Fruit fly (Drosophila melanogaster) whole organism, embryonic: Measurements from ENCODE around the gene Suv3.

Source experiments
- Ada2b ChIP-seq: fragments of 200-800 bp; sonication (Bioruptor generic); IDR thresholded peaks from 2 replicates; pipeline ENCODE4 v1.3.6; 2022; ENCODE audit warnings: missing biosample characterization, missing genetic modification characterization
- Asciz ChIP-seq: fragments of 200-800 bp; sonication (Bioruptor generic); optimal IDR thresholded peaks from 2 replicates; lab custom pipeline; 2017; ENCODE audit warnings: missing biosample characterization, mild to moderate bottlenecking, missing genetic modification characterization, missing genetic modification reagents
- C15 ChIP-seq: fragments of 200-800 bp; sonication (Bioruptor generic); IDR thresholded peaks from 3 replicates; pipeline ENCODE4 v1.3.6; 2022; ENCODE audit warnings: missing biosample characterization, missing genetic modification characterization
- CG11247 ChIP-seq: fragments of 200-800 bp; sonication (Bioruptor generic); IDR thresholded peaks from 2 replicates; pipeline ENCODE4 v1.3.6; 2022; ENCODE audit warnings: missing biosample characterization, missing genetic modification characterization
- CG1233 ChIP-seq: fragments of 200-800 bp; sonication (Bioruptor generic); optimal IDR thresholded peaks from 4 replicates; lab custom pipeline; 2018; ENCODE audit warnings: missing biosample characterization, mild to moderate bottlenecking, missing genetic modification characterization
- CG13424 ChIP-seq: fragments of 200-800 bp; sonication (Bioruptor generic); optimal IDR thresholded peaks from 2 replicates; lab custom pipeline; 2019; ENCODE audit warnings: missing biosample characterization, mild to moderate bottlenecking, missing genetic modification characterization, moderate library complexity
- CG14050 ChIP-seq: fragments of 200-800 bp; sonication (Bioruptor generic); IDR thresholded peaks from 3 replicates; pipeline ENCODE4 v1.3.6; 2022; ENCODE audit warnings: missing biosample characterization, missing genetic modification characterization
- CG16813 ChIP-seq: fragments of 200-800 bp; sonication (Bioruptor generic); IDR thresholded peaks from 3 replicates; pipeline ENCODE4 v1.3.6; 2022; ENCODE audit warnings: missing biosample characterization, missing genetic modification characterization; ENCODE audit not compliant: partially characterized antibody
- CG17802 ChIP-seq: fragments of 200-800 bp; sonication (Bioruptor generic); optimal IDR thresholded peaks from 2 replicates; lab custom pipeline; 2018; ENCODE audit warnings: missing biosample characterization, mild to moderate bottlenecking, missing genetic modification characterization, moderate library complexity
- CG18011 ChIP-seq: fragments of 200-800 bp; sonication (Bioruptor generic); optimal IDR thresholded peaks from 2 replicates; lab custom pipeline; 2017; ENCODE audit warnings: missing biosample characterization, missing genetic modification characterization, mild to moderate bottlenecking, moderate library complexity, missing genotype
- CG30431 ChIP-seq: fragments of 200-800 bp; sonication (Bioruptor generic); optimal IDR thresholded peaks from 2 replicates; lab custom pipeline; 2017; ENCODE audit warnings: missing biosample characterization, missing genetic modification characterization
- CG3726 ChIP-seq: fragments of 200-800 bp; sonication (Bioruptor generic); IDR thresholded peaks from 3 replicates; pipeline ENCODE4, ENCODE4 v1.3.6; 2022; ENCODE audit warnings: missing biosample characterization, missing genetic modification characterization
- CG4282 ChIP-seq: fragments of 200-800 bp; sonication (Bioruptor generic); optimal IDR thresholded peaks from 2 replicates; lab custom pipeline; 2016; ENCODE audit warnings: missing biosample characterization, missing genetic modification characterization
- CG4707 ChIP-seq: fragments of 200-800 bp; sonication (Bioruptor generic); optimal IDR thresholded peaks from 2 replicates; lab custom pipeline; 2018; ENCODE audit warnings: missing biosample characterization, mild to moderate bottlenecking, missing genetic modification characterization, moderate library complexity
- CG4730 ChIP-seq: fragments of 200-800 bp; sonication (Bioruptor generic); IDR thresholded peaks from 2 replicates; pipeline ENCODE4 v1.3.6; 2022; ENCODE audit warnings: missing biosample characterization, missing genetic modification characterization
- CG4820 ChIP-seq: fragments of 200-800 bp; sonication (Bioruptor generic); optimal IDR thresholded peaks from 3 replicates; lab custom pipeline; 2016; ENCODE audit warnings: missing biosample characterization, missing genetic modification characterization
- CG5245 ChIP-seq: fragments of 200-800 bp; sonication (Bioruptor generic); optimal IDR thresholded peaks from 3 replicates; lab custom pipeline; 2016; ENCODE audit warnings: missing biosample characterization, missing genetic modification characterization
- CG6689 ChIP-seq: fragments of 200-800 bp; sonication (Bioruptor generic); IDR thresholded peaks from 2 replicates; pipeline ENCODE4 v1.3.6; 2022; ENCODE audit warnings: missing biosample characterization, missing genetic modification characterization
- CG8924 ChIP-seq: fragments of 200-800 bp; optimal IDR thresholded peaks from 3 replicates; lab custom pipeline; 2019; ENCODE audit warnings: missing biosample characterization, mild to moderate bottlenecking, missing genetic modification characterization, moderate library complexity
- CG9817 ChIP-seq: fragments of 200-800 bp; sonication (Bioruptor generic); optimal IDR thresholded peaks from 2 replicates; lab custom pipeline; 2018; ENCODE audit warnings: missing biosample characterization, mild to moderate bottlenecking, missing genetic modification characterization, moderate library complexity
- Dip2 ChIP-seq: fragments of 200-800 bp; sonication (Bioruptor generic); IDR thresholded peaks from 2 replicates; pipeline ENCODE4 v1.3.6; 2022; ENCODE audit warnings: missing biosample characterization, missing genetic modification characterization
- Dp ChIP-seq: fragments of 200-800 bp; sonication (Bioruptor generic); optimal IDR thresholded peaks from 2 replicates; lab custom pipeline; 2018; ENCODE audit warnings: missing biosample characterization, mild to moderate bottlenecking, missing genetic modification characterization, moderate library complexity
- Ets97D ChIP-seq: fragments of 200-800 bp; sonication (Bioruptor generic); optimal IDR thresholded peaks from 3 replicates; lab custom pipeline; 2016; ENCODE audit warnings: missing biosample characterization, missing genetic modification characterization
- MBD-R2 ChIP-seq: fragments of 200-800 bp; sonication (Bioruptor generic); IDR thresholded peaks from 2 replicates; pipeline ENCODE4 v1.3.6; 2022; ENCODE audit warnings: missing biosample characterization, missing genetic modification characterization
- Mrtf ChIP-seq: fragments of 200-800 bp; sonication (Bioruptor generic); IDR thresholded peaks from 3 replicates; pipeline ENCODE4 v1.3.6; 2022; ENCODE audit warnings: missing biosample characterization, missing genetic modification characterization
- Neu2 ChIP-seq: fragments of 200-800 bp; sonication (Bioruptor generic); optimal IDR thresholded peaks from 3 replicates; lab custom pipeline; 2016; ENCODE audit warnings: missing biosample characterization, missing genetic modification characterization, borderline replicate concordance
- Ptx1 ChIP-seq: fragments of 200-800 bp; sonication (Bioruptor generic); IDR thresholded peaks from 2 replicates; pipeline ENCODE4 v1.3.6; 2022; ENCODE audit warnings: missing biosample characterization, missing genetic modification characterization
- Six4 ChIP-seq: fragments of 200-800 bp; sonication (Bioruptor generic); optimal IDR thresholded peaks from 2 replicates; lab custom pipeline; 2016; ENCODE audit warnings: missing biosample characterization, missing genetic modification characterization
- Sry-β ChIP-seq: fragments of 200-800 bp; sonication (Bioruptor generic); optimal IDR thresholded peaks from 2 replicates; lab custom pipeline; 2018; ENCODE audit warnings: missing biosample characterization, mild to moderate bottlenecking, missing genetic modification characterization, moderate library complexity
- Xbp1 ChIP-seq: fragments of 200-800 bp; sonication (Bioruptor generic); optimal IDR thresholded peaks from 3 replicates; lab custom pipeline; 2016; ENCODE audit warnings: missing biosample characterization, mild to moderate bottlenecking, missing genetic modification characterization
- amos ChIP-seq: fragments of 200-800 bp; sonication (Bioruptor generic); IDR thresholded peaks from 2 replicates; pipeline ENCODE4 v1.3.6; 2022; ENCODE audit warnings: missing biosample characterization, missing genetic modification characterization; ENCODE audit not compliant: partially characterized antibody
- ase ChIP-seq: fragments of 200-800 bp; sonication (Bioruptor generic); IDR thresholded peaks from 3 replicates; pipeline ENCODE4 v1.3.6; 2022; ENCODE audit warnings: missing biosample characterization, missing genetic modification characterization
- bab2 ChIP-seq: fragments of 200-800 bp; sonication (Bioruptor generic); optimal IDR thresholded peaks from 2 replicates; lab custom pipeline; 2016; ENCODE audit warnings: missing biosample characterization, missing genetic modification characterization
- cas ChIP-seq: fragments of 200-800 bp; sonication (Bioruptor generic); IDR thresholded peaks from 2 replicates; pipeline ENCODE4 v1.3.6; 2022; ENCODE audit warnings: missing biosample characterization, missing genetic modification characterization
- crc ChIP-seq: fragments of 200-800 bp; sonication (Bioruptor generic); optimal IDR thresholded peaks from 2 replicates; lab custom pipeline; 2016; ENCODE audit warnings: missing biosample characterization, missing genetic modification characterization
- disco-r ChIP-seq: fragments of 200-800 bp; sonication (Bioruptor generic); optimal IDR thresholded peaks from 2 replicates; lab custom pipeline; 2016; ENCODE audit warnings: missing biosample characterization, missing genetic modification characterization
- dmrt99B ChIP-seq: fragments of 200-800 bp; sonication (Bioruptor generic); optimal IDR thresholded peaks from 2 replicates; lab custom pipeline; 2018; ENCODE audit warnings: missing biosample characterization, mild to moderate bottlenecking, missing genetic modification characterization, moderate library complexity
- eyg ChIP-seq: fragments of 200-800 bp; sonication (Bioruptor generic); optimal IDR thresholded peaks from 3 replicates; lab custom pipeline; 2016; ENCODE audit warnings: missing biosample characterization, missing genetic modification characterization
- fd96Cb ChIP-seq: fragments of 200-800 bp; sonication (Bioruptor generic); optimal IDR thresholded peaks from 2 replicates; lab custom pipeline; 2018; ENCODE audit warnings: missing biosample characterization, mild to moderate bottlenecking, missing genetic modification characterization, moderate library complexity
- gcm2 ChIP-seq: fragments of 200-800 bp; sonication (Bioruptor generic); optimal IDR thresholded peaks from 2 replicates; lab custom pipeline; 2016; ENCODE audit warnings: missing biosample characterization, missing genetic modification characterization
- hth ChIP-seq: fragments of >200 bp; optimal IDR thresholded peaks from 2 replicates; lab custom pipeline; 2017; ENCODE audit warnings: inconsistent platforms
- klu ChIP-seq: fragments of 200-800 bp; sonication (Bioruptor generic); IDR thresholded peaks from 2 replicates; pipeline ENCODE4 v1.3.6; 2022; ENCODE audit warnings: missing biosample characterization, missing genetic modification characterization
- lilli ChIP-seq: fragments of 200-800 bp; sonication (Bioruptor generic); optimal IDR thresholded peaks from 3 replicates; lab custom pipeline; 2016; ENCODE audit warnings: missing biosample characterization, missing genetic modification characterization
- lola ChIP-seq, 3 experiments: fragments of >200 bp in 2 of 3; fragments of 200-800 bp in 1 of 3; sonication (Bioruptor generic) in 1 of 3; optimal IDR thresholded peaks; 2 replicates each; lab custom pipeline; 2017 to 2019; ENCODE audit warnings: missing biosample characterization in 3 of 3, missing genetic modification characterization in 3 of 3, mild to moderate bottlenecking in 1 of 3, moderate library complexity in 1 of 3
- pan ChIP-seq, 4 experiments: fragments of >200 bp in 3 of 4; fragments of 200-800 bp in 1 of 4; sonication (Bioruptor generic) in 1 of 4; optimal IDR thresholded peaks in 3 of 4; IDR thresholded peaks in 1 of 4; 2 replicates each; pipeline versions ENCODE4 v1.3.6 to Lab custom; 2017 to 2022; ENCODE audit warnings: missing biosample characterization in 2 of 4, missing genetic modification characterization in 2 of 4, mixed read lengths in 1 of 4
- peb ChIP-seq: fragments of 200-800 bp; sonication (Bioruptor generic); IDR thresholded peaks from 2 replicates; pipeline ENCODE4 v1.3.6; 2022; ENCODE audit warnings: missing biosample characterization, missing genetic modification characterization
- rib ChIP-seq: fragments of 200-800 bp; sonication (Bioruptor generic); IDR thresholded peaks from 2 replicates; pipeline ENCODE4 v1.3.6; 2022; ENCODE audit warnings: missing biosample characterization, missing genetic modification characterization
- sima ChIP-seq: fragments of 200-800 bp; sonication (Bioruptor generic); optimal IDR thresholded peaks from 2 replicates; lab custom pipeline; 2016; ENCODE audit warnings: missing biosample characterization, missing genetic modification characterization
- tio ChIP-seq: fragments of 200-800 bp; sonication (Bioruptor generic); optimal IDR thresholded peaks from 2 replicates; lab custom pipeline; 2017; ENCODE audit warnings: missing biosample characterization, missing genetic modification characterization, inconsistent platforms
- tna ChIP-seq: fragments of 200-800 bp; sonication (Bioruptor generic); IDR thresholded peaks from 2 replicates; pipeline ENCODE4 v1.3.6; 2022; ENCODE audit warnings: missing biosample characterization, missing genetic modification characterization; ENCODE audit not compliant: partially characterized antibody
- tx ChIP-seq: fragments of 200-800 bp; sonication (Bioruptor generic); optimal IDR thresholded peaks from 2 replicates; lab custom pipeline; 2016; ENCODE audit warnings: missing biosample characterization, missing genetic modification characterization
- z ChIP-seq: fragments of 200-800 bp; sonication (Bioruptor generic); IDR thresholded peaks from 3 replicates; pipeline ENCODE4 v1.3.6; 2022; ENCODE audit warnings: missing biosample characterization, missing genetic modification characterization

The Suv3 gene

dm6 chr3R:4337580-4337979, 26.2 kb downstream of the Suv3 start, which contains the start of the genes Skp2 and CG1103 (continued):
- TF ChIP-seq tna (GFP tag; lab: Robert Waterston, UW), result no peak
- TF ChIP-seq sima (GFP tag; lab: Kevin White, UChicago), result no peak
- no peak for TF ChIP-seq ase
- TF ChIP-seq Dip2 (GFP tag; lab: Robert Waterston, UW), result no peak
- TF ChIP-seq klu (GFP tag; lab: Robert Waterston, UW), result no peak
- no peak for TF ChIP-seq CG14050 (GFP tag; lab: Robert Waterston, UW)
- no peak for TF ChIP-seq z
- no peak for TF ChIP-seq CG17802 (tag; lab: Kevin White, UChicago)
- no peak for TF ChIP-seq disco-r
- peak; percentile 86 for TF ChIP-seq Dp
- no peak for TF ChIP-seq Neu2 (GFP tag; lab: Kevin White, UChicago)
- TF ChIP-seq CG11247 (GFP tag; lab: Robert Waterston, UW), result no peak
- TF ChIP-seq lola (GFP tag; optimal IDR thresholded peaks at IDR 0.05; lab: Kevin White, UChicago), result no peak
- TF ChIP-seq CG30431, result no peak
- TF ChIP-seq gcm2 (GFP tag; lab: Kevin White, UChicago), result no peak
- no peak for TF ChIP-seq hth
- TF ChIP-seq CG4820, result no peak
- no peak for TF ChIP-seq Sry-β (GFP tag; lab: Kevin White, UChicago)
- no peak for TF ChIP-seq CG4282
- TF ChIP-seq pan (optimal IDR thresholded peaks at IDR 0.05; lab: Kevin White, UChicago), result no peak
- TF ChIP-seq pan (GFP tag; optimal IDR thresholded peaks at IDR 0.05 in 1 of 2, IDR thresholded peaks at IDR 0.05 in 1 of 2), result no peak
- TF ChIP-seq lilli (GFP tag; lab: Kevin White, UChicago), result no peak
- no peak for TF ChIP-seq Ada2b (GFP tag; lab: Robert Waterston, UW)
- TF ChIP-seq CG16813 (GFP tag; lab: Robert Waterston, UW), result peak; percentile 44; the same call in 1 of the 3 replicates
- TF ChIP-seq amos (GFP tag; lab: Robert Waterston, UW), result peak; percentile 47
- no peak for TF ChIP-seq fd96Cb (tag; lab: Kevin White, UChicago)
- no peak for TF ChIP-seq Ptx1 (GFP tag; lab: Robert Waterston, UW)
- TF ChIP-seq CG5245 (GFP tag; lab: Kevin White, UChicago), result no peak
- TF ChIP-seq tx (GFP tag; lab: Kevin White, UChicago), result no peak
- TF ChIP-seq CG9817, result no peak
- TF ChIP-seq CG6689 (GFP tag; lab: Robert Waterston, UW), result no peak
- peak; percentile 11 for TF ChIP-seq CG1233 (GFP tag; lab: Kevin White, UChicago)
- no peak for TF ChIP-seq CG18011
- TF ChIP-seq peb, result no peak
- no peak for TF ChIP-seq crc
- TF ChIP-seq Asciz (GFP tag; lab: Kevin White, UChicago), result no peak
- peak; percentile 56 for TF ChIP-seq Ets97D
- TF ChIP-seq CG4707 (GFP tag; lab: Kevin White, UChicago), result no peak
- no peak for TF ChIP-seq dmrt99B (tag; lab: Kevin White, UChicago)
- peak; percentile 28 for TF ChIP-seq CG8924
- TF ChIP-seq tio, result no peak
- TF ChIP-seq Six4 (GFP tag; lab: Kevin White, UChicago), result no peak
- TF ChIP-seq rib, result 0 out of 2 replicates have a peak, but pooled peaks have one; percentile 51
- TF ChIP-seq eyg (GFP tag; lab: Kevin White, UChicago), result no peak
- peak; percentile 89 for TF ChIP-seq MBD-R2 (GFP tag; lab: Robert Waterston, UW)
- TF ChIP-seq C15 (GFP tag; lab: Robert Waterston, UW), result no peak
- no peak for TF ChIP-seq cas (GFP tag; lab: Robert Waterston, UW)
- TF ChIP-seq CG3726, result no peak
- TF ChIP-seq bab2 (GFP tag; lab: Kevin White, UChicago), result no peak
- TF ChIP-seq CG4730 (GFP tag; lab: Robert Waterston, UW), result no peak
- no peak for TF ChIP-seq Mrtf (GFP tag; lab: Robert Waterston, UW)
- no peak for TF ChIP-seq Xbp1 (GFP tag; lab: Kevin White, UChicago)
- TF ChIP-seq CG13424 (tag; lab: Kevin White, UChicago), result no peak
